Fruit fly (Drosophila melanogaster) whole organism, prepupa: ENCODE measurements around the gene CG17261.

Experiments
- Blimp-1 ChIP-seq: fragments of 200-800 bp; sonication (Bioruptor generic); optimal IDR thresholded peaks from 3 replicates; lab custom pipeline; 2017; ENCODE audit warnings: missing biosample characterization, missing genetic modification characterization, mild to moderate bottlenecking, moderate library complexity, missing genetic modification reagents
- CG11762 ChIP-seq: fragments of 200-800 bp; sonication (Bioruptor generic); optimal IDR thresholded peaks from 3 replicates; lab custom pipeline; 2016; ENCODE audit warnings: missing biosample characterization, missing genetic modification characterization; ENCODE audit not compliant: insufficient read depth
- CG11902 ChIP-seq: fragments of 200-800 bp; sonication (Bioruptor generic); optimal IDR thresholded peaks from 3 replicates; lab custom pipeline; 2016; ENCODE audit warnings: missing biosample characterization, missing genetic modification characterization
- CG15336 ChIP-seq: fragments of 200-800 bp; sonication (Bioruptor generic); IDR thresholded peaks from 2 replicates; pipeline ENCODE4 v1.3.6; 2022; ENCODE audit warnings: missing biosample characterization, missing genetic modification characterization
- CG1621 ChIP-seq: fragments of 200-800 bp; sonication (Bioruptor generic); optimal IDR thresholded peaks from 3 replicates; lab custom pipeline; 2018; ENCODE audit warnings: missing biosample characterization, mild to moderate bottlenecking, missing genetic modification characterization
- CG34406 ChIP-seq: fragments of 200-800 bp; sonication (Bioruptor generic); optimal IDR thresholded peaks from 3 replicates; lab custom pipeline; 2016; ENCODE audit warnings: missing biosample characterization, missing genetic modification characterization
- CG3919 ChIP-seq: fragments of 200-800 bp; sonication (Bioruptor generic); optimal IDR thresholded peaks from 3 replicates; lab custom pipeline; 2016; ENCODE audit warnings: missing biosample characterization, missing genetic modification characterization
- CG6163 ChIP-seq: fragments of 200-800 bp; sonication (Bioruptor generic); IDR thresholded peaks from 3 replicates; pipeline ENCODE4 v1.3.6; 2022; ENCODE audit warnings: missing biosample characterization, missing genetic modification characterization
- CG6854 ChIP-seq: fragments of 200-800 bp; sonication (Bioruptor generic); optimal IDR thresholded peaks from 2 replicates; lab custom pipeline; 2017; ENCODE audit warnings: missing biosample characterization, mild to moderate bottlenecking, missing genetic modification characterization
- CG7368 ChIP-seq: fragments of 200-800 bp; sonication (Bioruptor generic); optimal IDR thresholded peaks from 3 replicates; lab custom pipeline; 2016; ENCODE audit warnings: missing biosample characterization, missing genetic modification characterization
- CG8319 ChIP-seq: fragments of 200-800 bp; sonication (Bioruptor generic); optimal IDR thresholded peaks from 3 replicates; lab custom pipeline; 2016; ENCODE audit warnings: missing biosample characterization, missing genetic modification characterization
- CG9139 ChIP-seq: fragments of 200-800 bp; sonication (Bioruptor generic); optimal IDR thresholded peaks from 3 replicates; lab custom pipeline; 2017; ENCODE audit warnings: missing biosample characterization, mild to moderate bottlenecking, missing genetic modification characterization
- Eip78C ChIP-seq: fragments of 200-800 bp; sonication (Bioruptor generic); peaks from one replicate; lab custom pipeline; 2016; ENCODE audit warnings: missing biosample characterization, missing genetic modification characterization
- Eip93F ChIP-seq: fragments of 200-800 bp; sonication (Bioruptor generic); optimal IDR thresholded peaks from 2 replicates; lab custom pipeline; 2016; ENCODE audit warnings: missing biosample characterization, mild to moderate bottlenecking, missing genetic modification characterization
- Ets21C ChIP-seq: fragments of 200-800 bp; sonication (Bioruptor generic); optimal IDR thresholded peaks from 3 replicates; lab custom pipeline; 2016; ENCODE audit warnings: missing biosample characterization, missing genetic modification characterization
- Ets96B ChIP-seq: fragments of 200-800 bp; optimal IDR thresholded peaks from 2 replicates; lab custom pipeline; 2019; ENCODE audit warnings: missing biosample characterization, mild to moderate bottlenecking, missing genetic modification characterization, moderate library complexity
- Hr38 ChIP-seq: sonication (Bioruptor generic); optimal IDR thresholded peaks from 2 replicates; lab custom pipeline; 2016; ENCODE audit warnings: missing biosample characterization, missing genetic modification characterization
- Hr4 ChIP-seq: fragments of 200-800 bp; sonication (Bioruptor generic); optimal IDR thresholded peaks from 3 replicates; lab custom pipeline; 2016; ENCODE audit warnings: missing biosample characterization, missing genetic modification characterization
- Lpt ChIP-seq: fragments of 200-800 bp; sonication (Bioruptor generic); optimal IDR thresholded peaks from 3 replicates; lab custom pipeline; 2016; ENCODE audit warnings: missing biosample characterization, missing genetic modification characterization
- OdsH ChIP-seq: fragments of 200-800 bp; sonication (Bioruptor generic); optimal IDR thresholded peaks from 3 replicates; lab custom pipeline; 2016; ENCODE audit warnings: missing biosample characterization, missing genetic modification characterization
- Sox102F ChIP-seq: fragments of 200-800 bp; sonication (Bioruptor generic); optimal IDR thresholded peaks from 2 replicates; lab custom pipeline; 2016; ENCODE audit warnings: missing biosample characterization, mild to moderate bottlenecking, missing genetic modification characterization
- Sox14 ChIP-seq: fragments of 200-800 bp; sonication (Bioruptor generic); optimal IDR thresholded peaks from 3 replicates; lab custom pipeline; 2016; ENCODE audit warnings: missing biosample characterization, missing genetic modification characterization
- acj6 ChIP-seq: fragments of 200-800 bp; sonication (Bioruptor generic); optimal IDR thresholded peaks from 3 replicates; lab custom pipeline; 2016; ENCODE audit warnings: missing biosample characterization, missing genetic modification characterization
- dac ChIP-seq: fragments of 200-800 bp; sonication (Bioruptor generic); optimal IDR thresholded peaks from 2 replicates; lab custom pipeline; 2017; ENCODE audit warnings: missing biosample characterization, mild to moderate bottlenecking, missing genetic modification characterization
- eg ChIP-seq: fragments of 200-800 bp; sonication (Bioruptor generic); IDR thresholded peaks from 3 replicates; pipeline ENCODE4 v1.3.6; 2022; ENCODE audit warnings: missing biosample characterization, missing genetic modification characterization
- esn ChIP-seq: fragments of 200-800 bp; sonication (Bioruptor generic); optimal IDR thresholded peaks from 2 replicates; lab custom pipeline; 2016; ENCODE audit warnings: missing biosample characterization, mild to moderate bottlenecking, missing genetic modification characterization, moderate library complexity
- fkh ChIP-seq: fragments of 200-800 bp; sonication (Bioruptor generic); optimal IDR thresholded peaks from 3 replicates; lab custom pipeline; 2017; ENCODE audit warnings: missing biosample characterization, mild to moderate bottlenecking, missing genetic modification characterization, moderate library complexity
- lz ChIP-seq: fragments of 200-800 bp; sonication (Bioruptor generic); optimal IDR thresholded peaks from 3 replicates; lab custom pipeline; 2016; ENCODE audit warnings: missing biosample characterization, missing genetic modification characterization
- pdm3 ChIP-seq: fragments of 200-800 bp; sonication (Bioruptor generic); optimal IDR thresholded peaks from 3 replicates; lab custom pipeline; 2016; ENCODE audit warnings: missing biosample characterization, missing genetic modification characterization
- ss ChIP-seq, 2 experiments: fragments of 200-800 bp; sonication (Bioruptor generic); optimal IDR thresholded peaks; 2 replicates in 1 of 2; 3 replicates in 1 of 2; lab custom pipeline; 2017 to 2018; ENCODE audit warnings: mild to moderate bottlenecking in 2 of 2, missing biosample characterization in 2 of 2, missing genetic modification characterization in 2 of 2, moderate library complexity in 1 of 2
- svp ChIP-seq: fragments of 200-800 bp; sonication (Bioruptor generic); peaks from one replicate; lab custom pipeline; 2016; ENCODE audit warnings: missing biosample characterization, missing genetic modification characterization
- vri ChIP-seq: fragments of 200-800 bp; sonication (Bioruptor generic); optimal IDR thresholded peaks from 3 replicates; lab custom pipeline; 2016; ENCODE audit warnings: missing biosample characterization, mild to moderate bottlenecking, missing genetic modification characterization

The CG17261 gene

dm6 chr2L:3041918-3042615, at the start of gene CG17261:
TSS of gene CG17261 (plus strand) at chr2L:3042551.
- TF ChIP-seq Sox102F (GFP tag; lab: Kevin White, UChicago) (no peak), CG15336 (no peak), Eip93F (no peak), vri (GFP tag; lab: Kevin White, UChicago) (peak; percentile 64), acj6 (no peak), svp (GFP tag; lab: Kevin White, UChicago) (peak; percentile 86), Hr38 (GFP tag; lab: Kevin White, UChicago) (no peak)

- TF ChIP-seq fkh (GFP tag; lab: Kevin White, UChicago) (peak; percentile 71), Blimp-1 (GFP tag; lab: Kevin White, UChicago) (peak; percentile 79), Ets21C (GFP tag; lab: Kevin White, UChicago) (no peak), CG8319 (GFP tag; lab: Kevin White, UChicago) (no peak), esn (GFP tag; lab: Kevin White, UChicago) (peak; percentile 32), CG3919 (GFP tag; lab: Kevin White, UChicago) (no peak), Hr4 (GFP tag; lab: Kevin White, UChicago) (no peak), Eip78C (GFP tag; lab: Kevin White, UChicago) (peak; percentile 75), lz (GFP tag; lab: Kevin White, UChicago) (peak; percentile 13), CG34406 (GFP tag; lab: Kevin White, UChicago) (no peak)
Measured at dm6 chr2L:2992664-2993174, 49.6 kb upstream of the CG17261 start, which contains the start of the genes okr and CG3558. TSS of gene okr (minus strand) at chr2L:2992759. TSS of gene CG3558 (plus strand) at chr2L:2992870.

- TF ChIP-seq fkh (GFP tag; lab: Kevin White, UChicago) = peak; percentile 60
- TF ChIP-seq svp (GFP tag; lab: Kevin White, UChicago) = no peak
- TF ChIP-seq, all 60 proteins: peak for 1
Measured at dm6 chr2L:2993236-2993635, 49.1 kb upstream of the CG17261 start.

- TF ChIP-seq pdm3 (GFP tag; lab: Kevin White, UChicago) (no peak), CG6854 (GFP tag; lab: Kevin White, UChicago) (no peak), CG11902 (GFP tag; lab: Kevin White, UChicago) (no peak), CG7368 (GFP tag; lab: Kevin White, UChicago) (no peak), ss (GFP tag; optimal IDR thresholded peaks at IDR 0.05; lab: Kevin White, UChicago) (no peak), eg (GFP tag; lab: Robert Waterston, UW) (no peak), svp (GFP tag; lab: Kevin White, UChicago) (no peak), CG11762 (no peak), OdsH (GFP tag; lab: Kevin White, UChicago) (no peak)
- TF ChIP-seq, all 60 proteins: peak for 0
Measured at dm6 chr2L:2993702-2994101, 48.6 kb upstream of the CG17261 start.

- TF ChIP-seq Eip78C (GFP tag; lab: Kevin White, UChicago) (peak; percentile 41), CG1621 (tag; lab: Kevin White, UChicago) (peak; percentile 4), Ets96B (no peak), svp (GFP tag; lab: Kevin White, UChicago) (no peak), Sox14 (GFP tag; lab: Kevin White, UChicago) (peak; percentile 12), CG34406 (GFP tag; lab: Kevin White, UChicago) (no peak), CG6163 (0 out of 3 replicates have a peak, but pooled peaks have one; percentile 7), esn (GFP tag; lab: Kevin White, UChicago) (peak; percentile 26)
Measured at dm6 chr2L:2999113-2999512, 43.2 kb upstream of the CG17261 start, which contains the start of gene Ccdc85. TSS of gene Ccdc85 (plus strand) at chr2L:2999286.

dm6 chr2L:2999609-3000008, 42.7 kb upstream of the CG17261 start:
- peak; percentile 69 for TF ChIP-seq fkh (GFP tag; lab: Kevin White, UChicago)
- peak; percentile 38 for TF ChIP-seq Eip78C (GFP tag; lab: Kevin White, UChicago)
- TF ChIP-seq dac (GFP tag; lab: Kevin White, UChicago) = no peak
- no peak for TF ChIP-seq Lpt (GFP tag; lab: Kevin White, UChicago)
- TF ChIP-seq OdsH (GFP tag; lab: Kevin White, UChicago) = no peak
- no peak for TF ChIP-seq CG9139 (GFP tag; lab: Kevin White, UChicago)
- TF ChIP-seq eg (GFP tag; lab: Robert Waterston, UW) = 0 out of 3 replicates have a peak, but pooled peaks have one; percentile 9
- no peak for TF ChIP-seq acj6
- TF ChIP-seq Blimp-1 (GFP tag; lab: Kevin White, UChicago) = no peak
